Worm (Caenorhabditis elegans) whole organism, L2 larva: ENCODE measurements around the gene T23F4.2.

Experiments
- C34F6.9 ChIP-seq: fragments of 150-350 bp; optimal IDR thresholded peaks from 2 replicates; lab custom pipeline; 2014; ENCODE audit warnings: missing biosample characterization, missing genetic modification characterization
- F13H6.1 ChIP-seq: sonication (generic microtip); optimal IDR thresholded peaks from 2 replicates; lab custom pipeline; 2016; ENCODE audit warnings: missing genetic modification characterization, missing compliant biosample characterization
- alr-1 ChIP-seq: fragments of 150-350 bp; optimal IDR thresholded peaks from 2 replicates; lab custom pipeline; 2014; ENCODE audit warnings: missing biosample characterization, missing genetic modification characterization
- aly-2 ChIP-seq: fragments of 150-350 bp; optimal IDR thresholded peaks from 2 replicates; lab custom pipeline; 2014; ENCODE audit warnings: missing biosample characterization, missing genetic modification characterization
- blmp-1 ChIP-seq: sonication (generic microtip); optimal IDR thresholded peaks from 2 replicates; lab custom pipeline; 2017; ENCODE audit warnings: missing genetic modification characterization, mild to moderate bottlenecking, missing compliant biosample characterization, antibody characterized with exemption, moderate library complexity; ENCODE audit not compliant: insufficient read depth
- ceh-16 ChIP-seq: fragments of 150-350 bp; optimal IDR thresholded peaks from 2 replicates; lab custom pipeline; 2014; ENCODE audit warnings: missing biosample characterization, missing genetic modification characterization
- ceh-82 ChIP-seq: fragments of 150-350 bp; optimal IDR thresholded peaks from 2 replicates; lab custom pipeline; 2014; ENCODE audit warnings: missing biosample characterization, missing genetic modification characterization
- crh-2 ChIP-seq: sonication (generic microtip); optimal IDR thresholded peaks from 2 replicates; lab custom pipeline; 2017; ENCODE audit warnings: missing biosample characterization, missing genetic modification characterization
- dmd-4 ChIP-seq: sonication (generic microtip); optimal IDR thresholded peaks from 2 replicates; lab custom pipeline; 2017; ENCODE audit warnings: missing biosample characterization, missing genetic modification characterization
- elt-1 ChIP-seq: fragments of 150-350 bp; optimal IDR thresholded peaks from 2 replicates; lab custom pipeline; 2014; ENCODE audit warnings: missing biosample characterization, missing genetic modification characterization
- elt-3 ChIP-seq: sonication (generic microtip); optimal IDR thresholded peaks from 2 replicates; lab custom pipeline; 2017; ENCODE audit warnings: missing biosample characterization, missing genetic modification characterization
- fos-1 ChIP-seq: fragments of 150-350 bp; optimal IDR thresholded peaks from 2 replicates; lab custom pipeline; 2014; ENCODE audit warnings: missing biosample characterization, missing genetic modification characterization
- lsy-2 ChIP-seq, 2 experiments: fragments of 150-350 bp in 1 of 2; sonication (generic microtip) in 1 of 2; optimal IDR thresholded peaks; 2 replicates each; lab custom pipeline; 2014 to 2017; ENCODE audit warnings: missing biosample characterization in 2 of 2, missing genetic modification characterization in 2 of 2
- mab-5 ChIP-seq: fragments of 150-350 bp; optimal IDR thresholded peaks from 2 replicates; lab custom pipeline; 2014; ENCODE audit warnings: missing biosample characterization, missing genetic modification characterization
- mbf-1 ChIP-seq: sonication (generic microtip); optimal IDR thresholded peaks from 2 replicates; lab custom pipeline; 2017; ENCODE audit warnings: missing biosample characterization, missing genetic modification characterization
- mdl-1 ChIP-seq, 2 experiments: fragments of 150-350 bp in 1 of 2; sonication (generic microtip) in 1 of 2; optimal IDR thresholded peaks; 2 replicates each; lab custom pipeline; 2017; ENCODE audit warnings: missing biosample characterization in 2 of 2, missing genetic modification characterization in 2 of 2
- nhr-10 ChIP-seq: sonication (generic microtip); optimal IDR thresholded peaks from 2 replicates; lab custom pipeline; 2017; ENCODE audit warnings: missing biosample characterization, missing genetic modification characterization
- nhr-11 ChIP-seq: fragments of 150-350 bp; optimal IDR thresholded peaks from 2 replicates; lab custom pipeline; 2014; ENCODE audit warnings: missing biosample characterization, missing genetic modification characterization
- nhr-12 ChIP-seq: fragments of 150-350 bp; optimal IDR thresholded peaks from 2 replicates; lab custom pipeline; 2014; ENCODE audit warnings: missing biosample characterization, missing genetic modification characterization
- nhr-25 ChIP-seq: fragments of 150-350 bp; sonication (generic microtip); optimal IDR thresholded peaks from 3 replicates; lab custom pipeline; 2014; ENCODE audit warnings: missing biosample characterization, missing genetic modification characterization
- nhr-6 ChIP-seq: fragments of 150-350 bp; optimal IDR thresholded peaks from 2 replicates; lab custom pipeline; 2014; ENCODE audit warnings: missing biosample characterization, missing genetic modification characterization
- nhr-77 ChIP-seq: fragments of 150-350 bp; optimal IDR thresholded peaks from 2 replicates; lab custom pipeline; 2014; ENCODE audit warnings: missing biosample characterization, missing genetic modification characterization
- peb-1 ChIP-seq: fragments of 150-350 bp; optimal IDR thresholded peaks from 2 replicates; lab custom pipeline; 2014; ENCODE audit warnings: missing biosample characterization, missing genetic modification characterization
- skn-1 ChIP-seq: sonication (generic microtip); optimal IDR thresholded peaks from 2 replicates; lab custom pipeline; 2017; ENCODE audit warnings: missing biosample characterization, missing genetic modification characterization
- sma-3 ChIP-seq: sonication (generic microtip); optimal IDR thresholded peaks from 2 replicates; lab custom pipeline; 2016; ENCODE audit warnings: missing genetic modification reagents, missing genetic modification characterization, missing compliant biosample characterization
- sma-9 ChIP-seq, 2 experiments: fragments of 150-350 bp in 1 of 2; sonication (generic microtip) in 1 of 2; optimal IDR thresholded peaks; 2 replicates each; lab custom pipeline; 2014 to 2016; ENCODE audit warnings: missing genetic modification characterization in 2 of 2, mild to moderate bottlenecking in 1 of 2, missing biosample characterization in 1 of 2, missing compliant biosample characterization in 1 of 2, missing genetic modification reagents in 1 of 2, moderate library complexity in 1 of 2
- snpc-4 ChIP-seq: fragments of 150-350 bp; optimal IDR thresholded peaks from 2 replicates; lab custom pipeline; 2014; ENCODE audit warnings: missing biosample characterization, missing genetic modification characterization
- ztf-11 ChIP-seq: sonication (generic microtip); optimal IDR thresholded peaks from 2 replicates; lab custom pipeline; 2017; ENCODE audit warnings: missing biosample characterization, missing genetic modification characterization

T23F4.2 gene

DNA sequence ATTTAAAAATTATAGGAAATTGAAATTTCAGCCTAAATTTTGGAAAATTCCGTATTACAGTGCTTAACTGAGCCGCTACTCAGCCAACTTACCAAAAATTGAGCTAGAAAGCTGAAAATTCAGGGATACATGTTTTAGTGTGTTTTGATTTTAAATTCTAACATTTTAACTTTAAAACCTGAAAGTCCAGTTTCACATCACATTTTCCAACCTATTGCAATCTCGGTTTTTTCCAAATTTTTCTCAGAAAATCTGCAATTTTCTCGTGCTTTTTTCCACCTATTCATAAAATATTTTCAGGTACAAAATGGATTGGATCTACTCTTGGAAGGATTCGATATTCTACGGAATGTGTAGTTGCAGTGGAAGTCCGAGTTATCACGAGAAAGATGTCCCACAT is 33.7 kb downstream of the T23F4.2 start, which contains the start of gene F53A10.2:
Gene F53A10.2 (plus strand): TSS at position 301 of the 400 bp plus-strand sequence.
- TF ChIP-seq aly-2 (tag; lab: Kevin White, UChicago) (no peak), C34F6.9 (no peak), skn-1 (tag; lab: Kevin White, UChicago) (no peak), nhr-11 (tag; lab: Kevin White, UChicago) (no peak), fos-1 (tag; lab: Kevin White, UChicago) (no peak), mab-5 (no peak), nhr-6 (no peak), nhr-10 (tag; lab: Kevin White, UChicago) (no peak), ztf-11 (tag; lab: Kevin White, UChicago) (no peak), alr-1 (tag; lab: Kevin White, UChicago) (no peak), crh-2 (tag; lab: Kevin White, UChicago) (no peak), sma-9 (GFP tag; optimal IDR thresholded peaks at IDR 0.05; lab: Kevin White, UChicago) (no peak), sma-9 (tag; optimal IDR thresholded peaks at IDR 0.05; lab: Kevin White, UChicago) (no peak), ceh-16 (tag; lab: Kevin White, UChicago) (no peak), snpc-4 (tag; lab: Kevin White, UChicago) (no peak), mbf-1 (tag; lab: Kevin White, UChicago) (no peak)

DNA sequence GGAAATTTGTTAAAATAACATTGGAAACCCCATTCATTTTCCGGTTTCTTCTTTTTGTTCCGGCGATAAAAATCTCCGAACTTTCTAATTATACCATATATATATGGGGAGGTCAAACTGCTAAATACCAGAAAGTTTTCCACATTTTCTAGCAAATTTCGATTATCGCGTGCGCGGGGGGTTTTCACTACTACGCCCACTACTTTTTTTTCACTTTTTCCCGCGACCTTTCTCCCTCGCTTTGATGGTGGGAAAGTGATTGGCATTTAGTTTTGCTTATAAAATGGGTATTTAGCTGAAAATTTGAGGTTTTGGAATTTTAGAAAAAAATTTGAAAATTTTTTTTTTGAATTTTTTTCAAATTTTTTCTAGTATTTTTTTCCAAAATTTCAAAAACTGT is 36.6 kb downstream of the T23F4.2 start:
- TF ChIP-seq crh-2 (tag; lab: Kevin White, UChicago), result no peak
- no peak for TF ChIP-seq snpc-4 (tag; lab: Kevin White, UChicago)
- no peak for TF ChIP-seq fos-1 (tag; lab: Kevin White, UChicago)
- peak; percentile 63 for TF ChIP-seq blmp-1
- TF ChIP-seq dmd-4 (tag; lab: Kevin White, UChicago), result no peak
- TF ChIP-seq, all 48 proteins: peak for 1

ce11 chrII:1203523-1203922 is 40.1 kb downstream of the T23F4.2 start:
- TF ChIP-seq sma-3 (peak; percentile 15), ceh-82 (tag; lab: Kevin White, UChicago) (no peak), ceh-16 (tag; lab: Kevin White, UChicago) (no peak), peb-1 (tag; lab: Kevin White, UChicago) (no peak), blmp-1 (peak; percentile 15), F13H6.1 (no peak), elt-1 (no peak), elt-3 (tag; lab: Kevin White, UChicago) (no peak), nhr-25 (peak; percentile 25), nhr-12 (tag; lab: Kevin White, UChicago) (no peak), aly-2 (tag; lab: Kevin White, UChicago) (no peak), mbf-1 (tag; lab: Kevin White, UChicago) (no peak), lsy-2 (tag; optimal IDR thresholded peaks at IDR 0.05; lab: Kevin White, UChicago) (no peak), fos-1 (tag; lab: Kevin White, UChicago) (no peak), mab-5 (no peak), crh-2 (tag; lab: Kevin White, UChicago) (no peak), nhr-77 (tag; lab: Kevin White, UChicago) (no peak)
- TF ChIP-seq, all 48 proteins: peak for 3

ce11 chrII:1214627-1215026 is 51.3 kb downstream of the T23F4.2 start:
- TF ChIP-seq ceh-16 (tag; lab: Kevin White, UChicago) (peak; percentile 52), mdl-1 (tag; optimal IDR thresholded peaks at IDR 0.05; lab: Kevin White, UChicago) (no peak)
